Fruit fly (Drosophila melanogaster) whole organism, adult: Measurements from ENCODE around the gene CG10286.

Experiments
- CG1620 ChIP-seq: fragments of 200-800 bp; sonication (Bioruptor generic); optimal IDR thresholded peaks from 2 replicates; lab custom pipeline; 2016; ENCODE audit warnings: missing biosample characterization, missing genetic modification characterization
- CG7045 ChIP-seq: fragments of 200-800 bp; sonication (Bioruptor generic); optimal IDR thresholded peaks from 2 replicates; lab custom pipeline; 2017; ENCODE audit warnings: missing biosample characterization, mild to moderate bottlenecking, missing genetic modification characterization
- Clk ChIP-seq: fragments of 200-800 bp; sonication (Bioruptor generic); optimal IDR thresholded peaks from 2 replicates; lab custom pipeline; 2017; ENCODE audit warnings: missing biosample characterization, missing genetic modification characterization
- Crg-1 ChIP-seq: fragments of 200-800 bp; sonication (Bioruptor generic); optimal IDR thresholded peaks from 2 replicates; lab custom pipeline; 2016; ENCODE audit warnings: missing biosample characterization, missing genetic modification characterization
- cnc ChIP-seq, 2 experiments: fragments of >200 bp; optimal IDR thresholded peaks; 2 replicates each; lab custom pipeline; 2017
- pad ChIP-seq: fragments of 200-800 bp; sonication (Bioruptor generic); optimal IDR thresholded peaks from 3 replicates; lab custom pipeline; 2017; ENCODE audit warnings: missing biosample characterization, missing genetic modification characterization, mild to moderate bottlenecking, moderate library complexity, missing genetic modification reagents
- tj ChIP-seq: fragments of 200-800 bp; sonication (Bioruptor generic); optimal IDR thresholded peaks from 3 replicates; lab custom pipeline; 2017; ENCODE audit warnings: missing biosample characterization, mild to moderate bottlenecking, missing genetic modification characterization, moderate library complexity

dm6 chr3R:6373512-6374306 lies 4.9 kb downstream of the CG10286 start:
- TF ChIP-seq CG7045 (GFP tag; lab: Kevin White, UChicago) (peak; percentile 30), Crg-1 (GFP tag; lab: Kevin White, UChicago) (peak; percentile 42), tj (GFP tag; lab: Kevin White, UChicago) (no peak), CG1620 (GFP tag; lab: Kevin White, UChicago) (peak; percentile 42), cnc (optimal IDR thresholded peaks at IDR 0.05; lab: Kevin White, UChicago) (no peak), Clk (GFP tag; lab: Kevin White, UChicago) (no peak), pad (GFP tag; lab: Kevin White, UChicago) (no peak)
